Fruit fly (Drosophila melanogaster) whole organism, embryonic: ENCODE data around the gene Drice.

Experiments used
- ATbp ChIP-seq: fragments of 200-800 bp; sonication (Bioruptor generic); optimal IDR thresholded peaks from 2 replicates; lab custom pipeline; 2017; ENCODE audit warnings: missing biosample characterization, mild to moderate bottlenecking, missing genetic modification characterization, missing genetic modification reagents
- Abd-B ChIP-seq: fragments of 200-800 bp; sonication (Bioruptor generic); optimal IDR thresholded peaks from 2 replicates; lab custom pipeline; 2018; ENCODE audit warnings: missing biosample characterization, mild to moderate bottlenecking, missing genetic modification characterization, moderate library complexity
- CG10209 ChIP-seq: fragments of 200-800 bp; sonication (Bioruptor generic); optimal IDR thresholded peaks from 3 replicates; lab custom pipeline; 2017; ENCODE audit warnings: missing biosample characterization, mild to moderate bottlenecking, missing genetic modification characterization, missing genetic modification reagents
- CG11398 ChIP-seq: fragments of 200-800 bp; sonication (Bioruptor generic); optimal IDR thresholded peaks from 2 replicates; lab custom pipeline; 2016; ENCODE audit warnings: missing biosample characterization, missing genetic modification characterization
- CG11504 ChIP-seq: fragments of 200-800 bp; sonication (Bioruptor generic); optimal IDR thresholded peaks from 3 replicates; lab custom pipeline; 2019; ENCODE audit warnings: missing biosample characterization, mild to moderate bottlenecking, missing genetic modification characterization, moderate library complexity
- CG12659 ChIP-seq: fragments of 200-800 bp; sonication (Bioruptor generic); optimal IDR thresholded peaks from 3 replicates; lab custom pipeline; 2017; ENCODE audit warnings: mild to moderate bottlenecking, missing biosample characterization, missing genetic modification reagents, missing genetic modification characterization
- CG15479 ChIP-seq: fragments of 200-800 bp; sonication (Bioruptor generic); optimal IDR thresholded peaks from 3 replicates; lab custom pipeline; 2019; ENCODE audit warnings: missing biosample characterization, mild to moderate bottlenecking, missing genetic modification characterization, moderate library complexity
- CG16779 ChIP-seq: fragments of 200-800 bp; sonication (Bioruptor generic); IDR thresholded peaks from 2 replicates; pipeline ENCODE4 v1.3.6; 2022; ENCODE audit warnings: missing biosample characterization, missing genetic modification characterization
- CG16813 ChIP-seq: fragments of 200-800 bp; sonication (Bioruptor generic); IDR thresholded peaks from 3 replicates; pipeline ENCODE4 v1.3.6; 2022; ENCODE audit warnings: missing biosample characterization, missing genetic modification characterization; ENCODE audit not compliant: partially characterized antibody
- CG17912 ChIP-seq: fragments of 200-800 bp; sonication (Bioruptor generic); optimal IDR thresholded peaks from 2 replicates; lab custom pipeline; 2018; ENCODE audit warnings: missing biosample characterization, mild to moderate bottlenecking, missing genetic modification characterization
- CG1792 ChIP-seq: fragments of 200-800 bp; sonication (Bioruptor generic); optimal IDR thresholded peaks from 2 replicates; lab custom pipeline; 2016; ENCODE audit warnings: missing biosample characterization, missing genetic modification characterization
- CG18764 ChIP-seq: fragments of 200-800 bp; sonication (Bioruptor generic); optimal IDR thresholded peaks from 3 replicates; lab custom pipeline; 2016; ENCODE audit warnings: missing biosample characterization, missing genetic modification characterization
- CG4854 ChIP-seq: fragments of 200-800 bp; sonication (Bioruptor generic); optimal IDR thresholded peaks from 2 replicates; lab custom pipeline; 2016; ENCODE audit warnings: missing biosample characterization, missing genetic modification characterization, inconsistent platforms
- CG5245 ChIP-seq: fragments of 200-800 bp; sonication (Bioruptor generic); optimal IDR thresholded peaks from 3 replicates; lab custom pipeline; 2016; ENCODE audit warnings: missing biosample characterization, missing genetic modification characterization
- CG7928 ChIP-seq: fragments of 200-800 bp; sonication (Bioruptor generic); optimal IDR thresholded peaks from 2 replicates; lab custom pipeline; 2017; ENCODE audit warnings: missing biosample characterization, mild to moderate bottlenecking, missing genetic modification characterization
- CG9215 ChIP-seq: fragments of 200-800 bp; sonication (Bioruptor generic); IDR thresholded peaks from 2 replicates; pipeline ENCODE4 v1.3.6; 2022; ENCODE audit warnings: missing biosample characterization, missing genetic modification characterization
- CG9797 ChIP-seq: fragments of 200-800 bp; sonication (Bioruptor generic); optimal IDR thresholded peaks from 3 replicates; lab custom pipeline; 2018; ENCODE audit warnings: missing biosample characterization, mild to moderate bottlenecking, missing genetic modification characterization
- D19A ChIP-seq: fragments of 200-800 bp; optimal IDR thresholded peaks from 3 replicates; lab custom pipeline; 2019; ENCODE audit warnings: missing biosample characterization, mild to moderate bottlenecking, missing genetic modification characterization, moderate library complexity
- Dbx ChIP-seq: fragments of 200-800 bp; sonication (Bioruptor generic); IDR thresholded peaks from 3 replicates; pipeline ENCODE4 v1.3.6; 2022; ENCODE audit warnings: missing biosample characterization, missing genetic modification characterization
- Dll ChIP-seq: fragments of 200-800 bp; sonication (Bioruptor generic); IDR thresholded peaks from 4 replicates; pipeline ENCODE4 v1.3.6; 2022; ENCODE audit warnings: missing biosample characterization, missing genetic modification characterization; ENCODE audit not compliant: partially characterized antibody
- Doc3 ChIP-seq: fragments of 200-800 bp; sonication (Bioruptor generic); IDR thresholded peaks from 3 replicates; pipeline ENCODE4 v1.3.6; 2022; ENCODE audit warnings: missing biosample characterization, missing genetic modification characterization; ENCODE audit not compliant: partially characterized antibody
- Dp ChIP-seq: fragments of 200-800 bp; sonication (Bioruptor generic); optimal IDR thresholded peaks from 2 replicates; lab custom pipeline; 2018; ENCODE audit warnings: missing biosample characterization, mild to moderate bottlenecking, missing genetic modification characterization, moderate library complexity
- GATAe ChIP-seq: fragments of 200-800 bp; sonication (Bioruptor generic); conservative IDR thresholded peaks from 2 replicates; pipeline ENCODE4 v1.3.6; 2022; ENCODE audit warnings: missing biosample characterization, missing genetic modification characterization
- H2.0 ChIP-seq: fragments of 200-800 bp; sonication (Bioruptor generic); IDR thresholded peaks from 2 replicates; pipeline ENCODE4 v1.3.6; 2022; ENCODE audit warnings: missing biosample characterization, missing genetic modification characterization
- Hmr ChIP-seq: fragments of 200-800 bp; sonication (Bioruptor generic); optimal IDR thresholded peaks from 3 replicates; lab custom pipeline; 2017; ENCODE audit warnings: mild to moderate bottlenecking, missing biosample characterization, missing genetic modification reagents, missing genetic modification characterization
- MESR4 ChIP-seq: fragments of 200-800 bp; sonication (Bioruptor generic); optimal IDR thresholded peaks from 2 replicates; lab custom pipeline; 2018; ENCODE audit warnings: missing biosample characterization, mild to moderate bottlenecking, missing genetic modification characterization, moderate library complexity
- Meics ChIP-seq: fragments of 200-800 bp; sonication (Bioruptor generic); optimal IDR thresholded peaks from 2 replicates; lab custom pipeline; 2017; ENCODE audit warnings: missing biosample characterization, mild to moderate bottlenecking, missing genetic modification characterization
- Myb ChIP-seq: fragments of 200-800 bp; sonication (Bioruptor generic); optimal IDR thresholded peaks from 2 replicates; lab custom pipeline; 2016; ENCODE audit warnings: missing biosample characterization, missing genetic modification characterization
- Rfx ChIP-seq: fragments of 200-800 bp; sonication (Bioruptor generic); IDR thresholded peaks from 2 replicates; pipeline ENCODE4 v1.3.6; 2022; ENCODE audit warnings: missing biosample characterization, missing genetic modification characterization
- Xrp1 ChIP-seq: fragments of 200-800 bp; sonication (Bioruptor generic); IDR thresholded peaks from 2 replicates; pipeline ENCODE4 v1.3.6; 2022; ENCODE audit warnings: missing biosample characterization, missing genetic modification characterization
- amos ChIP-seq: fragments of 200-800 bp; sonication (Bioruptor generic); IDR thresholded peaks from 2 replicates; pipeline ENCODE4 v1.3.6; 2022; ENCODE audit warnings: missing biosample characterization, missing genetic modification characterization; ENCODE audit not compliant: partially characterized antibody
- ase ChIP-seq: fragments of 200-800 bp; sonication (Bioruptor generic); IDR thresholded peaks from 3 replicates; pipeline ENCODE4 v1.3.6; 2022; ENCODE audit warnings: missing biosample characterization, missing genetic modification characterization
- bsh ChIP-seq, 2 experiments: fragments of 200-800 bp; sonication (Bioruptor generic); optimal IDR thresholded peaks; 2 replicates each; lab custom pipeline; 2017 to 2018; ENCODE audit warnings: mild to moderate bottlenecking in 2 of 2, missing biosample characterization in 2 of 2, missing genetic modification characterization in 2 of 2, moderate library complexity in 1 of 2
- corto ChIP-seq: fragments of 200-800 bp; sonication (Bioruptor generic); optimal IDR thresholded peaks from 2 replicates; lab custom pipeline; 2016; ENCODE audit warnings: missing biosample characterization, mild to moderate bottlenecking, missing genetic modification characterization, moderate library complexity
- crc ChIP-seq: fragments of 200-800 bp; sonication (Bioruptor generic); optimal IDR thresholded peaks from 2 replicates; lab custom pipeline; 2016; ENCODE audit warnings: missing biosample characterization, missing genetic modification characterization
- eyg ChIP-seq: fragments of 200-800 bp; sonication (Bioruptor generic); optimal IDR thresholded peaks from 3 replicates; lab custom pipeline; 2016; ENCODE audit warnings: missing biosample characterization, missing genetic modification characterization
- gcm ChIP-seq: fragments of 200-800 bp; sonication (Bioruptor generic); optimal IDR thresholded peaks from 2 replicates; lab custom pipeline; 2019; ENCODE audit warnings: missing biosample characterization, mild to moderate bottlenecking, missing genetic modification characterization, moderate library complexity
- gfzf ChIP-seq: fragments of 200-800 bp; sonication (Bioruptor generic); optimal IDR thresholded peaks from 2 replicates; lab custom pipeline; 2016; ENCODE audit warnings: missing biosample characterization, mild to moderate bottlenecking, missing genetic modification characterization, moderate library complexity
- inv ChIP-seq: fragments of 200-800 bp; sonication (Bioruptor generic); IDR thresholded peaks from 2 replicates; pipeline ENCODE4 v1.3.6; 2022; ENCODE audit warnings: missing biosample characterization, missing genetic modification characterization; ENCODE audit not compliant: partially characterized antibody
- jing ChIP-seq: fragments of 200-800 bp; sonication (Bioruptor generic); optimal IDR thresholded peaks from 2 replicates; lab custom pipeline; 2018; ENCODE audit warnings: missing biosample characterization, mild to moderate bottlenecking, missing genetic modification characterization
- lola ChIP-seq, 3 experiments: fragments of >200 bp in 2 of 3; fragments of 200-800 bp in 1 of 3; sonication (Bioruptor generic) in 1 of 3; optimal IDR thresholded peaks; 2 replicates each; lab custom pipeline; 2017 to 2019; ENCODE audit warnings: missing biosample characterization in 3 of 3, missing genetic modification characterization in 3 of 3, mild to moderate bottlenecking in 1 of 3, moderate library complexity in 1 of 3
- mld ChIP-seq: fragments of 200-800 bp; sonication (Bioruptor generic); IDR thresholded peaks from 3 replicates; pipeline ENCODE4 v1.3.6; 2022; ENCODE audit warnings: missing biosample characterization, missing genetic modification characterization; ENCODE audit not compliant: partially characterized antibody
- pzg ChIP-seq: fragments of 200-800 bp; sonication (Bioruptor generic); optimal IDR thresholded peaks from 3 replicates; lab custom pipeline; 2018; ENCODE audit warnings: missing biosample characterization, mild to moderate bottlenecking, missing genetic modification characterization, moderate library complexity
- so ChIP-seq: fragments of 200-800 bp; sonication (Bioruptor generic); IDR thresholded peaks from 3 replicates; pipeline ENCODE4 v1.3.6; 2022; ENCODE audit warnings: missing biosample characterization, missing genetic modification characterization
- stwl ChIP-seq: fragments of 200-800 bp; sonication (Bioruptor generic); optimal IDR thresholded peaks from 3 replicates; lab custom pipeline; 2018; ENCODE audit warnings: missing biosample characterization, mild to moderate bottlenecking, missing genetic modification characterization, moderate library complexity
- tio ChIP-seq: fragments of 200-800 bp; sonication (Bioruptor generic); optimal IDR thresholded peaks from 2 replicates; lab custom pipeline; 2017; ENCODE audit warnings: missing biosample characterization, missing genetic modification characterization, inconsistent platforms
- trh ChIP-seq: fragments of 200-800 bp; sonication (Bioruptor generic); optimal IDR thresholded peaks from 2 replicates; lab custom pipeline; 2016; ENCODE audit warnings: missing biosample characterization, missing genetic modification characterization
- ttk ChIP-seq: fragments of 200-800 bp; sonication (Bioruptor generic); IDR thresholded peaks from 2 replicates; pipeline ENCODE4 v2.1.2; 2022; ENCODE audit warnings: missing biosample characterization, missing genetic modification characterization
- unc-4 ChIP-seq: fragments of 200-800 bp; sonication (Bioruptor generic); IDR thresholded peaks from 2 replicates; pipeline ENCODE4 v1.3.6; 2022; ENCODE audit warnings: missing biosample characterization, missing genetic modification characterization; ENCODE audit not compliant: partially characterized antibody
- zen ChIP-seq: fragments of 200-800 bp; sonication (Bioruptor generic); optimal IDR thresholded peaks from 3 replicates; lab custom pipeline; 2018; ENCODE audit warnings: missing biosample characterization, mild to moderate bottlenecking, missing genetic modification characterization, moderate library complexity

The Drice gene

dm6 chr3R:29806682-29807393 is 7.4 kb downstream of the Drice start, which contains the start of the genes ca and ncd (continued):
- TF ChIP-seq CG15479 (GFP tag; lab: Kevin White, UChicago) (no peak), Dbx (no peak), ATbp (GFP tag; lab: Kevin White, UChicago) (no peak), amos (GFP tag; lab: Robert Waterston, UW) (peak; percentile 80), H2.0 (GFP tag; lab: Robert Waterston, UW) (no peak), CG18764 (GFP tag; lab: Kevin White, UChicago) (no peak), lola (GFP tag; optimal IDR thresholded peaks at IDR 0.05; lab: Kevin White, UChicago) (no peak), bsh (GFP tag; optimal IDR thresholded peaks at IDR 0.05; lab: Kevin White, UChicago) (no peak), CG5245 (no peak), CG9215 (GFP tag; lab: Robert Waterston, UW) (peak; percentile 80), Xrp1 (no peak), inv (GFP tag; lab: Robert Waterston, UW) (peak; percentile 70), jing (GFP tag; lab: Kevin White, UChicago) (no peak), CG16779 (GFP tag; lab: Robert Waterston, UW) (no peak), so (GFP tag; lab: Robert Waterston, UW) (no peak), zen (tag; lab: Kevin White, UChicago) (no peak), crc (GFP tag; lab: Kevin White, UChicago) (no peak), corto (GFP tag; lab: Kevin White, UChicago) (no peak), gcm (GFP tag; lab: Kevin White, UChicago) (no peak), CG12659 (GFP tag; lab: Kevin White, UChicago) (peak; percentile 21), eyg (GFP tag; lab: Kevin White, UChicago) (no peak), MESR4 (peak; percentile 48), trh (no peak), tio (no peak), Meics (GFP tag; lab: Kevin White, UChicago) (no peak), mld (GFP tag; lab: Robert Waterston, UW) (no peak), Rfx (GFP tag; lab: Robert Waterston, UW) (no peak), Hmr (GFP tag; lab: Kevin White, UChicago) (no peak), Abd-B (no peak), unc-4 (peak; percentile 71), CG4854 (no peak), CG7928 (GFP tag; lab: Kevin White, UChicago) (no peak), CG1792 (GFP tag; lab: Kevin White, UChicago) (no peak), ase (GFP tag; lab: Robert Waterston, UW) (no peak)

dm6 chr3R:29816266-29816665 is 16.8 kb downstream of the Drice start, which contains the start of gene Vps16B:
TSS of gene Vps16B (minus strand) at chr3R:29816451.
- TF ChIP-seq CG17912 (GFP tag; lab: Kevin White, UChicago) (no peak), pzg (GFP tag; lab: Kevin White, UChicago) (peak; percentile 45), Dp (GFP tag; lab: Kevin White, UChicago) (peak; percentile 64), stwl (peak; percentile 94), CG11504 (no peak), CG11398 (GFP tag; lab: Kevin White, UChicago) (no peak), CG9797 (GFP tag; lab: Kevin White, UChicago) (peak; percentile 58), D19A (tag; lab: Kevin White, UChicago) (no peak), ttk (GFP tag; lab: Robert Waterston, UW) (no peak), Myb (GFP tag; lab: Kevin White, UChicago) (peak; percentile 98), gfzf (GFP tag; lab: Kevin White, UChicago) (peak; percentile 77), Doc3 (peak; percentile 21; the same call in 1 of the 3 replicates), CG10209 (no peak), GATAe (GFP tag; lab: Robert Waterston, UW) (no peak), CG16813 (GFP tag; lab: Robert Waterston, UW) (0 out of 3 replicates have a peak, but pooled peaks have one; percentile 29), Dll (peak; percentile 51; the same call in 1 of the 4 replicates)
